Fruit fly (Drosophila melanogaster) whole organism, embryonic: ENCODE results near the gene CG13690.

ENCODE experiments used
- Ada2b ChIP-seq: fragments of 200-800 bp; sonication (Bioruptor generic); IDR thresholded peaks from 2 replicates; pipeline ENCODE4 v1.3.6; 2022; ENCODE audit warnings: missing biosample characterization, missing genetic modification characterization
- Atf3 ChIP-seq: fragments of 200-800 bp; sonication (Bioruptor generic); optimal IDR thresholded peaks from 3 replicates; lab custom pipeline; 2016; ENCODE audit warnings: missing biosample characterization, missing genetic modification characterization
- CG10654 ChIP-seq: fragments of 200-800 bp; sonication (Bioruptor generic); optimal IDR thresholded peaks from 2 replicates; lab custom pipeline; 2016; ENCODE audit warnings: missing biosample characterization, missing genetic modification characterization
- CG11093 ChIP-seq: fragments of 200-800 bp; sonication (Bioruptor generic); IDR thresholded peaks from 3 replicates; pipeline ENCODE4 v1.3.6; 2022; ENCODE audit warnings: missing biosample characterization, missing genetic modification characterization
- CG11456 ChIP-seq: fragments of 200-800 bp; sonication (Bioruptor generic); IDR thresholded peaks from 3 replicates; pipeline ENCODE4 v1.3.6; 2022; ENCODE audit warnings: missing biosample characterization, missing genetic modification characterization
- CG11560 ChIP-seq: fragments of 200-800 bp; sonication (Bioruptor generic); IDR thresholded peaks from 3 replicates; pipeline ENCODE4 v1.3.6; 2022; ENCODE audit warnings: missing biosample characterization, missing genetic modification characterization
- CG12769 ChIP-seq: fragments of 200-800 bp; sonication (Bioruptor generic); optimal IDR thresholded peaks from 2 replicates; lab custom pipeline; 2019; ENCODE audit warnings: missing biosample characterization, mild to moderate bottlenecking, missing genetic modification characterization, moderate library complexity
- CG12942 ChIP-seq: fragments of 200-800 bp; sonication (Bioruptor generic); optimal IDR thresholded peaks from 3 replicates; lab custom pipeline; 2016; ENCODE audit warnings: missing biosample characterization, missing genetic modification characterization
- CG15479 ChIP-seq: fragments of 200-800 bp; sonication (Bioruptor generic); optimal IDR thresholded peaks from 3 replicates; lab custom pipeline; 2019; ENCODE audit warnings: missing biosample characterization, mild to moderate bottlenecking, missing genetic modification characterization, moderate library complexity
- CG30020 ChIP-seq: fragments of 200-800 bp; optimal IDR thresholded peaks from 2 replicates; lab custom pipeline; 2019; ENCODE audit warnings: missing biosample characterization, mild to moderate bottlenecking, missing genetic modification characterization, moderate library complexity
- CG31365 ChIP-seq: fragments of 200-800 bp; sonication (Bioruptor generic); optimal IDR thresholded peaks from 2 replicates; lab custom pipeline; 2018; ENCODE audit warnings: missing biosample characterization, mild to moderate bottlenecking, missing genetic modification characterization
- CG32532 ChIP-seq: fragments of 200-800 bp; sonication (Bioruptor generic); IDR thresholded peaks from 2 replicates; pipeline ENCODE4 v1.3.6; 2022; ENCODE audit warnings: missing biosample characterization, missing genetic modification characterization
- CG34422 ChIP-seq: fragments of 200-800 bp; sonication (Bioruptor generic); IDR thresholded peaks from 3 replicates; pipeline ENCODE4 v1.3.6; 2022; ENCODE audit warnings: missing biosample characterization, missing genetic modification characterization
- CG3995 ChIP-seq: fragments of 200-800 bp; sonication (Bioruptor generic); optimal IDR thresholded peaks from 3 replicates; lab custom pipeline; 2016; ENCODE audit warnings: missing biosample characterization, missing genetic modification characterization
- CG4328 ChIP-seq: fragments of 200-800 bp; sonication (Bioruptor generic); optimal IDR thresholded peaks from 3 replicates; lab custom pipeline; 2017; ENCODE audit warnings: missing biosample characterization, missing genetic modification reagents, missing genetic modification characterization
- CG43689 ChIP-seq: fragments of 200-800 bp; sonication (Bioruptor generic); IDR thresholded peaks from 2 replicates; pipeline ENCODE4 v1.3.6; 2022; ENCODE audit warnings: missing biosample characterization, missing genetic modification characterization
- CG5180 ChIP-seq: fragments of 200-800 bp; sonication (Bioruptor generic); optimal IDR thresholded peaks from 3 replicates; lab custom pipeline; 2017; ENCODE audit warnings: missing biosample characterization, missing genetic modification characterization, mild to moderate bottlenecking, moderate library complexity, missing genetic modification reagents
- CG6175 ChIP-seq: fragments of 200-800 bp; sonication (Bioruptor generic); IDR thresholded peaks from 3 replicates; pipeline ENCODE4 v1.3.6; 2022; ENCODE audit warnings: missing biosample characterization, missing genetic modification characterization
- CG6765 ChIP-seq: fragments of 200-800 bp; sonication (Bioruptor generic); optimal IDR thresholded peaks from 3 replicates; lab custom pipeline; 2017; ENCODE audit warnings: missing biosample characterization, mild to moderate bottlenecking, missing genetic modification characterization
- CG7357 ChIP-seq: fragments of 200-800 bp; sonication (Bioruptor generic); IDR thresholded peaks from 3 replicates; pipeline ENCODE4 v1.3.6; 2022; ENCODE audit warnings: missing biosample characterization, missing genetic modification characterization
- CG7372 ChIP-seq: fragments of 200-800 bp; sonication (Bioruptor generic); IDR thresholded peaks from 2 replicates; pipeline ENCODE4 v1.3.6; 2022; ENCODE audit warnings: missing biosample characterization, missing genetic modification characterization
- CG7987 ChIP-seq: fragments of 200-800 bp; sonication (Bioruptor generic); optimal IDR thresholded peaks from 2 replicates; lab custom pipeline; 2018; ENCODE audit warnings: missing biosample characterization, mild to moderate bottlenecking, missing genetic modification characterization, moderate library complexity
- CG8478 ChIP-seq: fragments of >200 bp; optimal IDR thresholded peaks from 2 replicates; lab custom pipeline; 2018
- CG8765 ChIP-seq: fragments of 200-800 bp; sonication (Bioruptor generic); IDR thresholded peaks from 2 replicates; pipeline ENCODE4 v1.3.6; 2022; ENCODE audit warnings: missing biosample characterization, missing genetic modification characterization
- CG8944 ChIP-seq: fragments of 200-800 bp; sonication (Bioruptor generic); optimal IDR thresholded peaks from 3 replicates; lab custom pipeline; 2016; ENCODE audit warnings: missing biosample characterization, missing genetic modification characterization
- CrebB ChIP-seq: fragments of 200-800 bp; sonication (Bioruptor generic); optimal IDR thresholded peaks from 3 replicates; lab custom pipeline; 2018; ENCODE audit warnings: missing biosample characterization, mild to moderate bottlenecking, missing genetic modification characterization
- Doc3 ChIP-seq: fragments of 200-800 bp; sonication (Bioruptor generic); IDR thresholded peaks from 3 replicates; pipeline ENCODE4 v1.3.6; 2022; ENCODE audit warnings: missing biosample characterization, missing genetic modification characterization; ENCODE audit not compliant: partially characterized antibody
- Hmx ChIP-seq: fragments of 200-800 bp; sonication (Bioruptor generic); optimal IDR thresholded peaks from 2 replicates; lab custom pipeline; 2016; ENCODE audit warnings: missing biosample characterization, missing genetic modification characterization
- Mrtf ChIP-seq: fragments of 200-800 bp; sonication (Bioruptor generic); IDR thresholded peaks from 3 replicates; pipeline ENCODE4 v1.3.6; 2022; ENCODE audit warnings: missing biosample characterization, missing genetic modification characterization
- NFAT ChIP-seq: fragments of 200-800 bp; sonication (Bioruptor generic); IDR thresholded peaks from 2 replicates; pipeline ENCODE4 v1.3.6; 2022; ENCODE audit warnings: missing biosample characterization, missing genetic modification characterization
- Ravus ChIP-seq: fragments of 200-800 bp; sonication (Bioruptor generic); IDR thresholded peaks from 2 replicates; pipeline ENCODE4 v1.3.6; 2022; ENCODE audit warnings: missing biosample characterization, missing genetic modification characterization
- Vsx1 ChIP-seq: fragments of 200-800 bp; sonication (Bioruptor generic); optimal IDR thresholded peaks from 2 replicates; lab custom pipeline; 2017; ENCODE audit warnings: missing biosample characterization, mild to moderate bottlenecking, missing genetic modification characterization, missing genetic modification reagents
- ab ChIP-seq: fragments of 200-800 bp; sonication (Bioruptor generic); optimal IDR thresholded peaks from 2 replicates; lab custom pipeline; 2016; ENCODE audit warnings: missing biosample characterization, missing genetic modification characterization
- amos ChIP-seq: fragments of 200-800 bp; sonication (Bioruptor generic); IDR thresholded peaks from 2 replicates; pipeline ENCODE4 v1.3.6; 2022; ENCODE audit warnings: missing biosample characterization, missing genetic modification characterization; ENCODE audit not compliant: partially characterized antibody
- crp ChIP-seq, 2 experiments: fragments of 200-800 bp; sonication (Bioruptor generic); optimal IDR thresholded peaks; 2 replicates in 1 of 2; 3 replicates in 1 of 2; lab custom pipeline; 2017; ENCODE audit warnings: missing biosample characterization in 2 of 2, missing genetic modification characterization in 2 of 2, mild to moderate bottlenecking in 1 of 2, moderate library complexity in 1 of 2
- dmrt11E ChIP-seq: fragments of 200-800 bp; sonication (Bioruptor generic); optimal IDR thresholded peaks from 3 replicates; lab custom pipeline; 2018; ENCODE audit warnings: missing biosample characterization, mild to moderate bottlenecking, missing genetic modification characterization, moderate library complexity
- hb ChIP-seq: fragments of 200-800 bp; sonication (Bioruptor generic); IDR thresholded peaks from 3 replicates; pipeline ENCODE4 v1.3.6; 2022; ENCODE audit warnings: missing biosample characterization, missing genetic modification characterization; ENCODE audit not compliant: partially characterized antibody
- klu ChIP-seq: fragments of 200-800 bp; sonication (Bioruptor generic); IDR thresholded peaks from 2 replicates; pipeline ENCODE4 v1.3.6; 2022; ENCODE audit warnings: missing biosample characterization, missing genetic modification characterization
- lab ChIP-seq: fragments of 200-800 bp; sonication (Bioruptor generic); optimal IDR thresholded peaks from 3 replicates; lab custom pipeline; 2017; ENCODE audit warnings: missing biosample characterization, missing genetic modification characterization, mild to moderate bottlenecking, moderate library complexity, missing genetic modification reagents
- pan ChIP-seq, 4 experiments: fragments of >200 bp in 3 of 4; fragments of 200-800 bp in 1 of 4; sonication (Bioruptor generic) in 1 of 4; optimal IDR thresholded peaks in 3 of 4; IDR thresholded peaks in 1 of 4; 2 replicates each; pipeline versions ENCODE4 v1.3.6 to Lab custom; 2017 to 2022; ENCODE audit warnings: missing biosample characterization in 2 of 4, missing genetic modification characterization in 2 of 4, mixed read lengths in 1 of 4
- repo ChIP-seq: fragments of 200-800 bp; sonication (Bioruptor generic); optimal IDR thresholded peaks from 2 replicates; lab custom pipeline; 2016; ENCODE audit warnings: missing biosample characterization, missing genetic modification characterization
- seq ChIP-seq: fragments of 200-800 bp; sonication (Bioruptor generic); IDR thresholded peaks from 2 replicates; pipeline ENCODE4 v1.3.6; 2022; ENCODE audit warnings: missing biosample characterization, missing genetic modification characterization
- sim ChIP-seq: fragments of 200-800 bp; sonication (Bioruptor generic); IDR thresholded peaks from 2 replicates; pipeline ENCODE4 v1.3.6; 2022; ENCODE audit warnings: missing biosample characterization, missing genetic modification characterization
- sisA ChIP-seq: fragments of 200-800 bp; sonication (Bioruptor generic); IDR thresholded peaks from 2 replicates; pipeline ENCODE4 v1.3.6; 2022; ENCODE audit warnings: missing biosample characterization, missing genetic modification characterization
- sna ChIP-seq: fragments of 200-800 bp; sonication (Bioruptor generic); IDR thresholded peaks from 2 replicates; pipeline ENCODE4 v1.3.6; 2022; ENCODE audit warnings: missing biosample characterization, missing genetic modification characterization; ENCODE audit not compliant: partially characterized antibody
- tap ChIP-seq: fragments of 200-800 bp; optimal IDR thresholded peaks from 3 replicates; lab custom pipeline; 2019; ENCODE audit warnings: missing biosample characterization, mild to moderate bottlenecking, missing genetic modification characterization, moderate library complexity
- trem ChIP-seq: fragments of 200-800 bp; optimal IDR thresholded peaks from 3 replicates; lab custom pipeline; 2019; ENCODE audit warnings: missing biosample characterization, mild to moderate bottlenecking, missing genetic modification characterization, moderate library complexity
- usp ChIP-seq: fragments of >200 bp; optimal IDR thresholded peaks from 2 replicates; lab custom pipeline; 2017; ENCODE audit warnings: missing biosample characterization, missing genetic modification characterization
- zen ChIP-seq: fragments of 200-800 bp; sonication (Bioruptor generic); optimal IDR thresholded peaks from 3 replicates; lab custom pipeline; 2018; ENCODE audit warnings: missing biosample characterization, mild to moderate bottlenecking, missing genetic modification characterization, moderate library complexity

Gene CG13690

DNA sequence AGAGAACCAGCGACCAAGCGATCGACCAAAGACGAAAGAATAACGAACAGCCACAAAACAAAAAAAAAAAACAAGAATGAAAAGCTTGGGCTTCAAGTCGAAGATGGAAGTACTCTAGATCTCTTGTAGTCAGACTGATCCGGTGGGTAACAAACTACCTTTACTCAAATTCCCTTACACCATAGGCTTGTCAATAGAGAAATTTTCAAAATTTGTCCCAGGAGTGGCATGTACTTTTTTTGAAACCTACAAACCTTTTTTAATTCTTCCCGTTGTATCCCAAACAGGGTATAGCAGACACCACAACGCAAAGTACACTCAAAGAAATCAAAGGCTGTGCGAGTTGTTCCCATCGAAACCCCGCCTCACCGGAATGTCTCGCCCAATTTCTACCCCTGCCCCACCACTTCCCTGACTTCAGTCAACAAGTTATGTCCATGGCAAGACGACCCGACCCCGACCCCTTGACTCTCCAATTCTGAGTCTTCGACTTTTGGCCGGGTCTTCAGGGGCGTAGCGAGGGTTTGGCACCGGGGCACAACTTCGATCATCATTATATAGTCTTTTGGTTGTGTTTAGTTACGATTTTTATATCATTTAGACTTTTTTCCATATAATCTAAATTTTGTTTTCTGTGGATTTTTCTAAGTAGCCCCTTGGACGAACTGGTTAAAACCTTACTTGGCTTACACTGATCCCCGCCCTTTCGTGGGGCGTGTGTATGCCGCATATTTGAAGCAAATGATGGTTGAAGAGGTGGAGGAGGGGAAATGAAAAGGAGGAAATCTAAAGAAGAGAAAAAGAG is 10.4 kb upstream of the CG13690 start (continued):
- TF ChIP-seq dmrt11E (tag; lab: Kevin White, UChicago) (peak; percentile 65), CG11560 (tag; lab: Robert Waterston, UW) (no peak), CG30020 (tag; lab: Kevin White, UChicago) (no peak), ab (GFP tag; lab: Kevin White, UChicago) (peak; percentile 0), sisA (peak; percentile 47), CG12942 (GFP tag; lab: Kevin White, UChicago) (no peak), Mrtf (GFP tag; lab: Robert Waterston, UW) (peak; percentile 35; the same call in 1 of the 3 replicates), Vsx1 (peak; percentile 31), sim (peak; percentile 63; the same call in 1 of the 2 replicates), CG7372 (GFP tag; lab: Robert Waterston, UW) (no peak), lab (GFP tag; lab: Kevin White, UChicago) (peak; percentile 66), crp (GFP tag; optimal IDR thresholded peaks at IDR 0.05; lab: Kevin White, UChicago) (no peak), CG11093 (GFP tag; lab: Robert Waterston, UW) (0 out of 3 replicates have a peak, but pooled peaks have one; percentile 42), CG34422 (0 out of 3 replicates have a peak, but pooled peaks have one; percentile 24), CG3995 (no peak), repo (GFP tag; lab: Kevin White, UChicago) (no peak), CG32532 (GFP tag; lab: Robert Waterston, UW) (peak; percentile 60), usp (GFP tag; lab: Kevin White, UChicago) (no peak), CG43689 (GFP tag; lab: Robert Waterston, UW) (no peak), CG11456 (no peak; the same call in 2 of the 3 replicates), CG7357 (GFP tag; lab: Robert Waterston, UW) (peak; percentile 37; the same call in 2 of the 3 replicates), CG8944 (GFP tag; lab: Kevin White, UChicago) (peak; percentile 60), sna (no peak), trem (peak; percentile 9), CG5180 (GFP tag; lab: Kevin White, UChicago) (no peak), CG15479 (GFP tag; lab: Kevin White, UChicago) (no peak), pan (optimal IDR thresholded peaks at IDR 0.05; lab: Kevin White, UChicago) (no peak), pan (GFP tag; optimal IDR thresholded peaks at IDR 0.05 in 1 of 2, IDR thresholded peaks at IDR 0.05 in 1 of 2) (peak in 1 of 2 experiments; percentile 37), Hmx (no peak), Ada2b (peak; percentile 35; the same call in 1 of the 2 replicates), Doc3 (GFP tag; lab: Robert Waterston, UW) (no peak), CrebB (no peak), seq (GFP tag; lab: Robert Waterston, UW) (no peak), CG4328 (no peak), CG6765 (GFP tag; lab: Kevin White, UChicago) (no peak), klu (GFP tag; lab: Robert Waterston, UW) (no peak), amos (GFP tag; lab: Robert Waterston, UW) (no peak), zen (tag; lab: Kevin White, UChicago) (no peak), CG8765 (GFP tag; lab: Robert Waterston, UW) (peak; percentile 56; the same call in 1 of the 2 replicates), CG12769 (tag; lab: Kevin White, UChicago) (peak; percentile 14), CG7987 (GFP tag; lab: Kevin White, UChicago) (no peak), hb (GFP tag; lab: Robert Waterston, UW) (no peak), Ravus (GFP tag; lab: Robert Waterston, UW) (no peak), NFAT (GFP tag; lab: Robert Waterston, UW) (peak; percentile 64), CG6175 (GFP tag; lab: Robert Waterston, UW) (no peak), Atf3 (GFP tag; lab: Kevin White, UChicago) (peak; percentile 18), CG8478 (lab: Kevin White, UChicago) (no peak), CG31365 (tag; lab: Kevin White, UChicago) (no peak), tap (tag; lab: Kevin White, UChicago) (no peak), CG10654 (peak; percentile 19)
